Fruit fly (Drosophila melanogaster) whole organism, adult: ENCODE data around the gene Pglym78.

Experiments used
- CG11617 ChIP-seq: fragments of 200-800 bp; sonication (Bioruptor generic); optimal IDR thresholded peaks from 2 replicates; lab custom pipeline; 2017; ENCODE audit warnings: mild to moderate bottlenecking, missing biosample characterization, missing genetic modification reagents, missing genetic modification characterization
- CG14711 ChIP-seq: fragments of 200-800 bp; sonication (Bioruptor generic); optimal IDR thresholded peaks from 2 replicates; lab custom pipeline; 2018; ENCODE audit warnings: missing biosample characterization, mild to moderate bottlenecking, missing genetic modification characterization, moderate library complexity
- CG5204 ChIP-seq: fragments of 200-800 bp; sonication (Bioruptor generic); optimal IDR thresholded peaks from 2 replicates; lab custom pipeline; 2016; ENCODE audit warnings: missing biosample characterization, missing genetic modification characterization
- CG7045 ChIP-seq: fragments of 200-800 bp; sonication (Bioruptor generic); optimal IDR thresholded peaks from 2 replicates; lab custom pipeline; 2017; ENCODE audit warnings: missing biosample characterization, mild to moderate bottlenecking, missing genetic modification characterization
- Mnt ChIP-seq: fragments of 200-800 bp; sonication (Bioruptor generic); optimal IDR thresholded peaks from 2 replicates; lab custom pipeline; 2016; ENCODE audit warnings: missing biosample characterization, mild to moderate bottlenecking, missing genetic modification characterization
- bab1 ChIP-seq: fragments of 200-800 bp; sonication (Bioruptor generic); optimal IDR thresholded peaks from 3 replicates; lab custom pipeline; 2019; ENCODE audit warnings: missing biosample characterization, mild to moderate bottlenecking, missing genetic modification characterization, moderate library complexity
- kay ChIP-seq: fragments of 200-800 bp; sonication (Bioruptor generic); peaks from one replicate; lab custom pipeline; 2016; ENCODE audit warnings: missing biosample characterization, missing genetic modification characterization, borderline replicate concordance
- ovo ChIP-seq: fragments of 200-800 bp; sonication (Bioruptor generic); optimal IDR thresholded peaks from 2 replicates; lab custom pipeline; 2016; ENCODE audit warnings: missing biosample characterization, missing genetic modification characterization
- pad ChIP-seq: fragments of 200-800 bp; sonication (Bioruptor generic); optimal IDR thresholded peaks from 3 replicates; lab custom pipeline; 2017; ENCODE audit warnings: missing biosample characterization, missing genetic modification characterization, mild to moderate bottlenecking, moderate library complexity, missing genetic modification reagents

dm6 chr3R:29157418-29158398 is 9.7 kb downstream of the Pglym78 start, which contains the start of gene rdog:
- TF ChIP-seq CG11617 (GFP tag; lab: Kevin White, UChicago) (peak; percentile 92), kay (no peak), CG5204 (no peak), bab1 (GFP tag; lab: Kevin White, UChicago) (peak; percentile 80), ovo (GFP tag; lab: Kevin White, UChicago) (peak; percentile 97), Mnt (GFP tag; lab: Kevin White, UChicago) (peak; percentile 71), pad (GFP tag; lab: Kevin White, UChicago) (peak; percentile 73), CG7045 (GFP tag; lab: Kevin White, UChicago) (peak; percentile 82), CG14711 (tag; lab: Kevin White, UChicago) (peak; percentile 63)
